Worm (Caenorhabditis elegans): ENCODE data around the gene F42G4.2.
"Not testable (repeated sequence)": the region's sequence is repeated elsewhere in the genome, so short reads cannot be mapped to it uniquely, and the experiment has no call there.

Gene F42G4.2

ce11 chrII:13036717-13037116 lies 11.0 kb upstream of the F42G4.2 start, which contains the start of gene F18A11.3 (continued):
- TF ChIP-seq fkh-4 (tag; optimal IDR thresholded peaks at IDR 0.05; ENCODE audit: borderline replicate concordance) (no peak), pax-3 (tag; optimal IDR thresholded peaks at IDR 0.05) (no peak), snu-23 (GFP tag; optimal IDR thresholded peaks at IDR 0.05) (peak; percentile 17), mef-2 (tag; optimal IDR thresholded peaks at IDR 0.05) (no peak), hlh-17 (GFP tag; optimal IDR thresholded peaks at IDR 0.05; ENCODE audit: borderline replicate concordance) (no peak), ets-5 (GFP tag; IDR thresholded peaks at IDR 0.05) (no peak), egl-13 (tag; optimal IDR thresholded peaks at IDR 0.05) (no peak), ceh-8 (GFP tag; optimal IDR thresholded peaks at IDR 0.05) (no peak), lsy-2 (tag; optimal IDR thresholded peaks at IDR 0.05) (peak in 1 of 2 experiments; percentile 56), nhr-84 (tag; optimal IDR thresholded peaks at IDR 0.05) (no peak), C04F5.9 (tag; optimal IDR thresholded peaks at IDR 0.05) (no peak), dpl-1 (GFP tag; optimal IDR thresholded peaks at IDR 0.05) (peak in 2 of 3 experiments; percentile 21 to 52), ceh-82 (tag; optimal IDR thresholded peaks at IDR 0.05) (no peak), ceh-88 (GFP tag; IDR thresholded peaks at IDR 0.05) (no peak), C16A3.4 (tag; optimal IDR thresholded peaks at IDR 0.05) (peak; percentile 7), unc-30 (tag; optimal IDR thresholded peaks at IDR 0.05) (no peak), ceh-90 (tag; optimal IDR thresholded peaks at IDR 0.05) (no peak), unc-130 (tag; optimal IDR thresholded peaks at IDR 0.05) (peak; percentile 2), aha-1 (tag; optimal IDR thresholded peaks at IDR 0.05) (no peak), jun-1 (tag; optimal IDR thresholded peaks at IDR 0.05) (no peak), dsc-1 (tag; optimal IDR thresholded peaks at IDR 0.05) (no peak), rnt-1 (tag; optimal IDR thresholded peaks at IDR 0.05) (no peak), sup-37 (GFP tag; optimal IDR thresholded peaks at IDR 0.05) (no peak), skn-1 (tag; optimal IDR thresholded peaks at IDR 0.05) (peak; percentile 29), ces-1 (GFP tag; optimal IDR thresholded peaks at IDR 0.05) (no peak), pag-3 (tag; optimal IDR thresholded peaks at IDR 0.05; ENCODE audit: borderline replicate concordance, insufficient read depth) (peak; percentile 43), efl-3 (GFP tag; optimal IDR thresholded peaks at IDR 0.05) (no peak), isw-1 (GFP tag; IDR thresholded peaks at IDR 0.05) (no peak), pqm-1 (tag; optimal IDR thresholded peaks at IDR 0.05) (no peak), mep-1 (tag; optimal IDR thresholded peaks at IDR 0.05) (peak; percentile 32), nhr-12 (tag; optimal IDR thresholded peaks at IDR 0.05) (no peak), zag-1 (tag; optimal IDR thresholded peaks at IDR 0.05) (no peak)

ce11 chrII:13043433-13044054 lies 4.2 kb upstream of the F42G4.2 start, which contains the start of gene puf-6:
Gene puf-6 (minus strand): TSS chrII:13043445.
- TF ChIP-seq hlh-4, nhr-47, lin-15B (tag; optimal IDR thresholded peaks at IDR 0.05): not testable (repeated sequence)

- TF ChIP-seq blmp-1 (tag; optimal IDR thresholded peaks at IDR 0.05); C16A3.4 (tag; optimal IDR thresholded peaks at IDR 0.05); ceh-8 (GFP tag; optimal IDR thresholded peaks at IDR 0.05): not testable (repeated sequence)
These were observed 603 bp upstream of the F42G4.2 start, which contains the start of gene F42G4.7 for ce11 chrII:13047106-13047505. Gene F42G4.7 (minus strand): TSS chrII:13047290.

ce11 chrII:13050050-13050449 lies 2.3 kb downstream of the F42G4.2 start:
- TF ChIP-seq sox-4 (tag; optimal IDR thresholded peaks at IDR 0.05) (no peak), pqm-1 (tag; optimal IDR thresholded peaks at IDR 0.05) (no peak), zip-4 (GFP tag; optimal IDR thresholded peaks at IDR 0.05) (no peak), fos-1 (tag; optimal IDR thresholded peaks at IDR 0.05) (no peak), nhr-84 (tag; optimal IDR thresholded peaks at IDR 0.05) (no peak), tbx-2 (tag; optimal IDR thresholded peaks at IDR 0.05) (no peak), snpc-4 (tag; optimal IDR thresholded peaks at IDR 0.05) (peak; percentile 47), skn-1 (tag; optimal IDR thresholded peaks at IDR 0.05) (no peak), elt-3 (tag; optimal IDR thresholded peaks at IDR 0.05) (no peak)

Measured in whole organism, L1 larva.